Fruit fly (Drosophila melanogaster) whole organism, wandering third instar larva: ENCODE results near the gene Ca-alpha1T.

Experiments
- Abd-B ChIP-seq: fragments of >200 bp; optimal IDR thresholded peaks from 2 replicates; lab custom pipeline; 2017; ENCODE audit warnings: missing biosample characterization, missing genetic modification characterization
- CG32264 ChIP-seq: fragments of 200-800 bp; sonication (Bioruptor generic); optimal IDR thresholded peaks from 2 replicates; lab custom pipeline; 2016; ENCODE audit warnings: missing biosample characterization, missing genetic modification characterization
- CG9705 ChIP-seq: fragments of 200-800 bp; sonication (Bioruptor generic); optimal IDR thresholded peaks from 2 replicates; lab custom pipeline; 2018; ENCODE audit warnings: missing biosample characterization, mild to moderate bottlenecking, missing genetic modification characterization
- CrebA ChIP-seq: fragments of 200-800 bp; sonication (Bioruptor generic); optimal IDR thresholded peaks from 2 replicates; lab custom pipeline; 2016; ENCODE audit warnings: missing biosample characterization, mild to moderate bottlenecking, missing genetic modification characterization, borderline replicate concordance
- Dfd ChIP-seq: fragments of >200 bp; optimal IDR thresholded peaks from 2 replicates; lab custom pipeline; 2017; ENCODE audit warnings: missing biosample characterization, missing genetic modification characterization
- Dif ChIP-seq: fragments of 200-275, 200-300 bp; sonication (Bioruptor generic); optimal IDR thresholded peaks from 2 replicates; lab custom pipeline; 2018; ENCODE audit warnings: missing biosample characterization, missing genetic modification characterization; ENCODE audit not compliant: partially characterized antibody
- GATAd ChIP-seq: sonication (Bioruptor generic); optimal IDR thresholded peaks from 2 replicates; lab custom pipeline; 2016; ENCODE audit warnings: missing biosample characterization, missing genetic modification characterization
- HLH106 ChIP-seq: fragments of 200-800 bp; optimal IDR thresholded peaks from 3 replicates; lab custom pipeline; 2019; ENCODE audit warnings: missing biosample characterization, mild to moderate bottlenecking, missing genetic modification characterization, moderate library complexity
- Hnf4 ChIP-seq: fragments of 200-800 bp; sonication (Bioruptor generic); optimal IDR thresholded peaks from 2 replicates; lab custom pipeline; 2016; ENCODE audit warnings: missing biosample characterization, mild to moderate bottlenecking, missing genetic modification characterization
- Hr78 ChIP-seq: fragments of >200 bp; optimal IDR thresholded peaks from 2 replicates; lab custom pipeline; 2017; ENCODE audit warnings: missing biosample characterization, missing genetic modification characterization
- Hr83 ChIP-seq: fragments of 200-300 bp; sonication (Bioruptor generic); optimal IDR thresholded peaks from 2 replicates; lab custom pipeline; 2016; ENCODE audit warnings: missing biosample characterization, mild to moderate bottlenecking, missing genetic modification characterization, moderate library complexity; ENCODE audit not compliant: poor library complexity, severe bottlenecking
- Jra ChIP-seq: sonication (Bioruptor generic); optimal IDR thresholded peaks from 2 replicates; lab custom pipeline; 2016; ENCODE audit warnings: missing biosample characterization, missing genetic modification characterization
- Mio ChIP-seq: sonication (Bioruptor generic); optimal IDR thresholded peaks from 2 replicates; lab custom pipeline; 2016; ENCODE audit warnings: missing biosample characterization, missing genetic modification characterization
- Myc ChIP-seq: fragments of >200 bp; optimal IDR thresholded peaks from 2 replicates; lab custom pipeline; 2017
- N ChIP-seq: fragments of >200 bp; optimal IDR thresholded peaks from 2 replicates; lab custom pipeline; 2018; ENCODE audit warnings: missing biosample characterization, missing external identifiers, missing genetic modification characterization
- OdsH ChIP-seq: fragments of 200-800 bp; sonication (Bioruptor generic); optimal IDR thresholded peaks from 2 replicates; lab custom pipeline; 2016; ENCODE audit warnings: missing biosample characterization, mild to moderate bottlenecking, missing genetic modification characterization
- Rel ChIP-seq, 2 experiments: fragments of 200-800 bp; sonication (Bioruptor generic) in 1 of 2; optimal IDR thresholded peaks; 2 replicates in 1 of 2; 3 replicates in 1 of 2; lab custom pipeline; 2016 to 2019; ENCODE audit warnings: mild to moderate bottlenecking in 2 of 2, missing biosample characterization in 2 of 2, missing genetic modification characterization in 2 of 2, moderate library complexity in 1 of 2
- Sp1 ChIP-seq: fragments of 200-800 bp; sonication (Bioruptor generic); optimal IDR thresholded peaks from 3 replicates; lab custom pipeline; 2019; ENCODE audit warnings: missing biosample characterization, mild to moderate bottlenecking, missing genetic modification characterization, moderate library complexity
- Vsx2 ChIP-seq: fragments of 200-300, 225-300 bp; sonication (Bioruptor generic); optimal IDR thresholded peaks from 2 replicates; lab custom pipeline; 2018; ENCODE audit warnings: missing biosample characterization, missing genetic modification characterization; ENCODE audit not compliant: partially characterized antibody
- br ChIP-seq: fragments of 200-800 bp; sonication (Bioruptor generic); optimal IDR thresholded peaks from 2 replicates; lab custom pipeline; 2016; ENCODE audit warnings: missing biosample characterization, missing genetic modification characterization
- brk ChIP-seq: fragments of 200-800 bp; sonication (Bioruptor generic); optimal IDR thresholded peaks from 2 replicates; lab custom pipeline; 2016; ENCODE audit warnings: missing biosample characterization, mild to moderate bottlenecking, missing genetic modification characterization
- dl ChIP-seq, 2 experiments: fragments of 175-275, 200-275 bp in 1 of 2; fragments of 200-275 bp in 1 of 2; sonication (Bioruptor generic); optimal IDR thresholded peaks; lab custom pipeline; 2018; ENCODE audit warnings: mild to moderate bottlenecking in 2 of 2, missing biosample characterization in 2 of 2, missing genetic modification characterization in 2 of 2, moderate library complexity in 2 of 2; ENCODE audit not compliant: partially characterized antibody in 2 of 2, insufficient read depth in 1 of 2
- dmrt93B ChIP-seq: fragments of 200-800 bp; sonication (Bioruptor generic); optimal IDR thresholded peaks from 2 replicates; lab custom pipeline; 2018; ENCODE audit warnings: missing biosample characterization, mild to moderate bottlenecking, missing genetic modification characterization
- dsf ChIP-seq: sonication (Bioruptor generic); optimal IDR thresholded peaks from 2 replicates; lab custom pipeline; 2016; ENCODE audit warnings: missing biosample characterization, missing genetic modification characterization, borderline replicate concordance
- ey ChIP-seq: fragments of 200-800 bp; sonication (Bioruptor generic); optimal IDR thresholded peaks from 2 replicates; lab custom pipeline; 2016; ENCODE audit warnings: missing biosample characterization, missing genetic modification characterization
- foxo ChIP-seq, 2 experiments: fragments of 200-800 bp; sonication (Bioruptor generic); optimal IDR thresholded peaks; 2 replicates in 1 of 2; 3 replicates in 1 of 2; lab custom pipeline; 2016 to 2017; ENCODE audit warnings: missing biosample characterization in 2 of 2, missing genetic modification characterization in 2 of 2
- fru ChIP-seq: fragments of 200-800 bp; sonication (Bioruptor generic); optimal IDR thresholded peaks from 3 replicates; lab custom pipeline; 2016; ENCODE audit warnings: missing biosample characterization, mild to moderate bottlenecking, missing genetic modification characterization
- h ChIP-seq: fragments of 200-800 bp; sonication (Bioruptor generic); optimal IDR thresholded peaks from 3 replicates; lab custom pipeline; 2016; ENCODE audit warnings: missing biosample characterization, mild to moderate bottlenecking, missing genetic modification characterization
- jim ChIP-seq: fragments of 175-275, 200-325 bp; sonication (Bioruptor generic); optimal IDR thresholded peaks from 2 replicates; lab custom pipeline; 2016; ENCODE audit warnings: missing biosample characterization, mild to moderate bottlenecking, missing genetic modification characterization
- lola ChIP-seq: fragments of >200 bp; optimal IDR thresholded peaks from 2 replicates; lab custom pipeline; 2017; ENCODE audit warnings: missing biosample characterization, missing genetic modification characterization
- pan ChIP-seq: fragments of >200 bp; optimal IDR thresholded peaks from 2 replicates; lab custom pipeline; 2017
- psq ChIP-seq: fragments of 200-800 bp; sonication (Bioruptor generic); optimal IDR thresholded peaks from 3 replicates; lab custom pipeline; 2017; ENCODE audit warnings: missing biosample characterization, mild to moderate bottlenecking, missing genetic modification characterization, moderate library complexity
- rgr ChIP-seq: fragments of 200-800 bp; sonication (Bioruptor generic); optimal IDR thresholded peaks from 3 replicates; lab custom pipeline; 2016; ENCODE audit warnings: missing biosample characterization, mild to moderate bottlenecking, missing genetic modification characterization
- sage ChIP-seq: fragments of 200-800 bp; sonication (Bioruptor generic); optimal IDR thresholded peaks from 2 replicates; lab custom pipeline; 2016; ENCODE audit warnings: missing biosample characterization, mild to moderate bottlenecking, missing genetic modification characterization
- sv ChIP-seq: fragments of 200-800 bp; sonication (Bioruptor generic); optimal IDR thresholded peaks from 3 replicates; lab custom pipeline; 2016; ENCODE audit warnings: missing biosample characterization, missing genetic modification characterization
- tai ChIP-seq: sonication (Bioruptor generic); optimal IDR thresholded peaks from 2 replicates; lab custom pipeline; 2016; ENCODE audit warnings: missing biosample characterization, missing genetic modification characterization
- usp ChIP-seq: fragments of >200 bp; optimal IDR thresholded peaks from 2 replicates; lab custom pipeline; 2017; ENCODE audit warnings: missing biosample characterization, missing genetic modification characterization
- woc ChIP-seq: sonication (Bioruptor generic); optimal IDR thresholded peaks from 2 replicates; lab custom pipeline; 2016; ENCODE audit warnings: missing biosample characterization, mild to moderate bottlenecking, missing genetic modification characterization

Ca-alpha1T gene

dm6 chrX:6193183-6193810, 1.0 kb upstream of the Ca-alpha1T start:
- TF ChIP-seq Vsx2 (GFP tag; lab: Kevin White, UChicago) (no peak), ey (peak; percentile 25), Jra (GFP tag; lab: Kevin White, UChicago) (no peak), Dfd (GFP tag; lab: Kevin White, UChicago) (no peak), pan (lab: Kevin White, UChicago) (no peak), OdsH (GFP tag; lab: Kevin White, UChicago) (peak; percentile 38), jim (GFP tag; lab: Kevin White, UChicago) (no peak), tai (GFP tag; lab: Kevin White, UChicago) (no peak), sv (GFP tag; lab: Kevin White, UChicago) (peak; percentile 40), woc (GFP tag; lab: Kevin White, UChicago) (no peak), Abd-B (GFP tag; lab: Kevin White, UChicago) (no peak), CG9705 (GFP tag; lab: Kevin White, UChicago) (no peak), fru (GFP tag; lab: Kevin White, UChicago) (peak; percentile 47), Hr78 (GFP tag; lab: Kevin White, UChicago) (no peak), rgr (GFP tag; lab: Kevin White, UChicago) (peak; percentile 49), Rel (GFP tag; optimal IDR thresholded peaks at IDR 0.05; lab: Kevin White, UChicago) (no peak), Rel (tag; optimal IDR thresholded peaks at IDR 0.05; lab: Kevin White, UChicago) (no peak), N (GFP tag; lab: Kevin White, UChicago) (no peak), psq (GFP tag; lab: Kevin White, UChicago) (peak; percentile 34), Hr83 (GFP tag; lab: Kevin White, UChicago) (no peak), Sp1 (GFP tag; lab: Kevin White, UChicago) (peak; percentile 49), h (peak; percentile 59), Myc (lab: Kevin White, UChicago) (no peak), HLH106 (tag; lab: Kevin White, UChicago) (peak; percentile 65), CrebA (no peak), CG32264 (GFP tag; lab: Kevin White, UChicago) (no peak), dsf (GFP tag; lab: Kevin White, UChicago) (no peak), Mio (no peak), br (GFP tag; lab: Kevin White, UChicago) (no peak), brk (no peak), usp (GFP tag; lab: Kevin White, UChicago) (no peak), sage (GFP tag; lab: Kevin White, UChicago) (no peak), GATAd (GFP tag; lab: Kevin White, UChicago) (no peak), foxo (GFP tag; optimal IDR thresholded peaks at IDR 0.05; lab: Kevin White, UChicago) (peak in 1 of 2 experiments; percentile 64), Dif (no peak), dl (GFP tag; optimal IDR thresholded peaks at IDR 0.05; lab: Kevin White, UChicago; ENCODE audit: insufficient read depth in 1 of 2, partially characterized antibody in 2 of 2) (no peak), lola (no peak), dmrt93B (GFP tag; lab: Kevin White, UChicago) (peak; percentile 14), Hnf4 (no peak)

- TF ChIP-seq br (GFP tag; lab: Kevin White, UChicago) (no peak), dsf (GFP tag; lab: Kevin White, UChicago) (no peak), Hnf4 (no peak), Hr83 (GFP tag; lab: Kevin White, UChicago) (no peak), CrebA (no peak), h (no peak), GATAd (GFP tag; lab: Kevin White, UChicago) (no peak)
- TF ChIP-seq, all 38 proteins: peak for 0
Observed at dm6 chrX:6179428-6179827, 12.9 kb downstream of the Ca-alpha1T start.
